Fruit fly (Drosophila melanogaster): ENCODE measurements around the gene CG10903.

CG10903 gene

dm6 chr3R:7990257-7990656, 40.0 kb upstream of the CG10903 start:
- TF ChIP-seq dsf (GFP tag; optimal IDR thresholded peaks at IDR 0.05; ENCODE audit: borderline replicate concordance) (no peak), Dfd (GFP tag; optimal IDR thresholded peaks at IDR 0.05) (peak; percentile 51)

dm6 chr3R:7990799-7991423, 39.3 kb upstream of the CG10903 start:
- TF ChIP-seq Jra (GFP tag; optimal IDR thresholded peaks at IDR 0.05): no peak
- peak; percentile 39 for TF ChIP-seq fru (GFP tag; optimal IDR thresholded peaks at IDR 0.05)

DNA sequence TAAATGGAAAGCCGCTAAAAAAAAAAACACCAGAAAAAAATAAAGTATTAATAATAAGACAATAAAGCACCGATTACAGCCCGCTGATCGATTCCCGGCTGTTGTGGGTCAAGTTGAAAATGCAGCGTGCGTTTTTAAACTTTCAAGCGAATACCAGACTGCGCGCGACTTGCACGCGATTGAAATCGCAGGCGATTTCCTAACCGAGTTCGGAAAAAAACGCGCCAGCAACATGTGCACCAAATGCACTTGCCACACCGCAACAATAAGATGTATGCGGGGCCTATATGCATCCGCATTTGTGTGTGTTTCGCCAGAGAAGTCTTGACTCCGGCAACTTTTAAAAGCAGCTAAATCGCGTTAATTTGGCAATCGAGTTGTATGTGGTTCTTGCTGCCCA, 38.8 kb upstream of the CG10903 start:
- peak; percentile 38 for TF ChIP-seq Myc (optimal IDR thresholded peaks at IDR 0.05)
- TF ChIP-seq Rel (GFP tag; optimal IDR thresholded peaks at IDR 0.05): no peak
- no peak for TF ChIP-seq Rel (tag; optimal IDR thresholded peaks at IDR 0.05)

- TF ChIP-seq HLH106 (tag; optimal IDR thresholded peaks at IDR 0.05) (no peak), N (GFP tag; optimal IDR thresholded peaks at IDR 0.05) (no peak), Rel (GFP tag; optimal IDR thresholded peaks at IDR 0.05) (no peak), Rel (tag; optimal IDR thresholded peaks at IDR 0.05) (no peak), Dfd (GFP tag; optimal IDR thresholded peaks at IDR 0.05) (no peak), woc (GFP tag; optimal IDR thresholded peaks at IDR 0.05) (no peak), Abd-B (GFP tag; optimal IDR thresholded peaks at IDR 0.05) (no peak)
Measured at dm6 chr3R:7992100-7992499, 38.1 kb upstream of the CG10903 start.

dm6 chr3R:7993506-7993905, 36.7 kb upstream of the CG10903 start:
- TF ChIP-seq h (GFP tag; optimal IDR thresholded peaks at IDR 0.05) (no peak), Hnf4 (GFP tag; optimal IDR thresholded peaks at IDR 0.05) (no peak), Rel (GFP tag; optimal IDR thresholded peaks at IDR 0.05) (no peak), Rel (tag; optimal IDR thresholded peaks at IDR 0.05) (peak; percentile 2), dmrt93B (GFP tag; optimal IDR thresholded peaks at IDR 0.05) (no peak), Vsx2 (GFP tag; optimal IDR thresholded peaks at IDR 0.05; ENCODE audit: partially characterized antibody) (no peak), CrebA (GFP tag; optimal IDR thresholded peaks at IDR 0.05; ENCODE audit: borderline replicate concordance) (no peak), Dfd (GFP tag; optimal IDR thresholded peaks at IDR 0.05) (peak; percentile 72), Dif (GFP tag; optimal IDR thresholded peaks at IDR 0.05; ENCODE audit: partially characterized antibody) (peak; percentile 27), N (GFP tag; optimal IDR thresholded peaks at IDR 0.05) (no peak)

- no peak for TF ChIP-seq h (GFP tag; optimal IDR thresholded peaks at IDR 0.05)
- TF ChIP-seq Hnf4 (GFP tag; optimal IDR thresholded peaks at IDR 0.05): no peak
- TF ChIP-seq sage (GFP tag; optimal IDR thresholded peaks at IDR 0.05): no peak
- no peak for TF ChIP-seq ey (GFP tag; optimal IDR thresholded peaks at IDR 0.05)
- TF ChIP-seq Dif (GFP tag; optimal IDR thresholded peaks at IDR 0.05; ENCODE audit: partially characterized antibody): no peak
- no peak for TF ChIP-seq sv (GFP tag; optimal IDR thresholded peaks at IDR 0.05)
- TF ChIP-seq woc (GFP tag; optimal IDR thresholded peaks at IDR 0.05): no peak
- no peak for TF ChIP-seq Rel (GFP tag; optimal IDR thresholded peaks at IDR 0.05)
- no peak for TF ChIP-seq Rel (tag; optimal IDR thresholded peaks at IDR 0.05)
- no peak for TF ChIP-seq rgr (GFP tag; optimal IDR thresholded peaks at IDR 0.05)
- no peak for TF ChIP-seq brk (GFP tag; optimal IDR thresholded peaks at IDR 0.05)
- TF ChIP-seq jim (GFP tag; optimal IDR thresholded peaks at IDR 0.05): no peak
- TF ChIP-seq dl (GFP tag; optimal IDR thresholded peaks at IDR 0.05; ENCODE audit: insufficient read depth in 1 of 2, partially characterized antibody in 2 of 2): no peak
Measured at dm6 chr3R:7994629-7995028, 35.6 kb upstream of the CG10903 start.

DNA sequence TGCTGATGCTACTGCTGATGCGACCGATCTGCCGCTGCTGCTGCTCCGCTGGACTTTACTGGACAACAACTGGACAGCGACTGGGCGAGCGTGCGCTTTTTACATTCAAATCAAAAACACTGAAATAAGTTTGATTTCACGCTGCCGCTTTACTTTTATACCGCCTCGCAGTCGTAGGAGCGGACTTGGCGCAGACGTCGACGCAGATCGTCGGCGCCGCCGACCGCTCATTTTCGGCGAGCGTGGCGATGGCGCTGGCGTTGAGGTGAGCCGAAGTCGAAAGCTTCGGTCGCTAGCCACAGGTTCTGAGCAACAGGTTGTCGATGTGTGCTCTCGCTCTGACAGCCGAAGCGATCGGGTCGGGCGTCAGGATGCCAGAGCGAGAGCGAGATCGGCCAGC, 34.5 kb upstream of the CG10903 start, which contains the start of gene Elovl7:
Elovl7 (minus strand) TSS at position 131 of the 400 bp plus-strand sequence.
- TF ChIP-seq CG9705 (GFP tag; optimal IDR thresholded peaks at IDR 0.05) (no peak), HLH106 (tag; optimal IDR thresholded peaks at IDR 0.05) (no peak), pan (optimal IDR thresholded peaks at IDR 0.05) (no peak), Hr83 (GFP tag; optimal IDR thresholded peaks at IDR 0.05; ENCODE audit: poor library complexity, severe bottlenecking) (no peak), OdsH (GFP tag; optimal IDR thresholded peaks at IDR 0.05) (no peak), CrebA (GFP tag; optimal IDR thresholded peaks at IDR 0.05; ENCODE audit: borderline replicate concordance) (no peak), lola (GFP tag; optimal IDR thresholded peaks at IDR 0.05) (no peak), dl (GFP tag; optimal IDR thresholded peaks at IDR 0.05; ENCODE audit: insufficient read depth in 1 of 2, partially characterized antibody in 2 of 2) (no peak), tai (GFP tag; optimal IDR thresholded peaks at IDR 0.05) (no peak), Myc (optimal IDR thresholded peaks at IDR 0.05) (no peak), brk (GFP tag; optimal IDR thresholded peaks at IDR 0.05) (no peak), GATAd (GFP tag; optimal IDR thresholded peaks at IDR 0.05) (no peak), ey (GFP tag; optimal IDR thresholded peaks at IDR 0.05) (no peak), CG32264 (GFP tag; optimal IDR thresholded peaks at IDR 0.05) (no peak), Hnf4 (GFP tag; optimal IDR thresholded peaks at IDR 0.05) (no peak), Dif (GFP tag; optimal IDR thresholded peaks at IDR 0.05; ENCODE audit: partially characterized antibody) (no peak), rgr (GFP tag; optimal IDR thresholded peaks at IDR 0.05) (no peak)
